Worm (Caenorhabditis elegans) whole organism, L2 larva: ENCODE data around the gene Y54G2A.77.
"Not testable (repeated sequence)": the region's sequence is repeated elsewhere in the genome, so short reads cannot be mapped to it uniquely, and the experiment has no call there.

Experiments
- C34F6.9 ChIP-seq: fragments of 150-350 bp; optimal IDR thresholded peaks from 2 replicates; lab custom pipeline; 2014; ENCODE audit warnings: missing biosample characterization, missing genetic modification characterization
- F13H6.1 ChIP-seq: sonication (generic microtip); optimal IDR thresholded peaks from 2 replicates; lab custom pipeline; 2016; ENCODE audit warnings: missing genetic modification characterization, missing compliant biosample characterization
- R02D3.7 ChIP-seq: fragments of 150-350 bp; optimal IDR thresholded peaks from 2 replicates; lab custom pipeline; 2014; ENCODE audit warnings: missing biosample characterization, missing genetic modification characterization
- Y55F3AM.14 ChIP-seq: fragments of 200-800 bp; sonication (Bioruptor generic); optimal IDR thresholded peaks from 2 replicates; lab custom pipeline; 2018; ENCODE audit warnings: mild to moderate bottlenecking, missing genetic modification characterization, missing compliant biosample characterization
- ZK546.5 ChIP-seq: sonication (generic microtip); optimal IDR thresholded peaks from 2 replicates; lab custom pipeline; 2017; ENCODE audit warnings: missing biosample characterization, missing genetic modification characterization
- alr-1 ChIP-seq: fragments of 150-350 bp; optimal IDR thresholded peaks from 2 replicates; lab custom pipeline; 2014; ENCODE audit warnings: missing biosample characterization, missing genetic modification characterization
- aly-2 ChIP-seq: fragments of 150-350 bp; optimal IDR thresholded peaks from 2 replicates; lab custom pipeline; 2014; ENCODE audit warnings: missing biosample characterization, missing genetic modification characterization
- ama-1 ChIP-seq: fragments of 150-350 bp; optimal IDR thresholded peaks from 2 replicates; lab custom pipeline; 2018; ENCODE audit warnings: inconsistent platforms
- blmp-1 ChIP-seq: sonication (generic microtip); optimal IDR thresholded peaks from 2 replicates; lab custom pipeline; 2017; ENCODE audit warnings: missing genetic modification characterization, mild to moderate bottlenecking, missing compliant biosample characterization, antibody characterized with exemption, moderate library complexity; ENCODE audit not compliant: insufficient read depth
- ceh-82 ChIP-seq: fragments of 150-350 bp; optimal IDR thresholded peaks from 2 replicates; lab custom pipeline; 2014; ENCODE audit warnings: missing biosample characterization, missing genetic modification characterization
- crh-2 ChIP-seq: sonication (generic microtip); optimal IDR thresholded peaks from 2 replicates; lab custom pipeline; 2017; ENCODE audit warnings: missing biosample characterization, missing genetic modification characterization
- egl-27 ChIP-seq: sonication (generic microtip); optimal IDR thresholded peaks from 3 replicates; lab custom pipeline; 2017; ENCODE audit warnings: missing biosample characterization, missing genetic modification reagents, missing genetic modification characterization
- elt-1 ChIP-seq: fragments of 150-350 bp; optimal IDR thresholded peaks from 2 replicates; lab custom pipeline; 2014; ENCODE audit warnings: missing biosample characterization, missing genetic modification characterization
- elt-3 ChIP-seq: sonication (generic microtip); optimal IDR thresholded peaks from 2 replicates; lab custom pipeline; 2017; ENCODE audit warnings: missing biosample characterization, missing genetic modification characterization
- fos-1 ChIP-seq: fragments of 150-350 bp; optimal IDR thresholded peaks from 2 replicates; lab custom pipeline; 2014; ENCODE audit warnings: missing biosample characterization, missing genetic modification characterization
- gmeb-1 ChIP-seq: fragments of 150-350 bp; optimal IDR thresholded peaks from 2 replicates; lab custom pipeline; 2014; ENCODE audit warnings: missing biosample characterization, missing genetic modification characterization
- lin-11 ChIP-seq: fragments of 150-350 bp; sonication (generic microtip); optimal IDR thresholded peaks from 2 replicates; lab custom pipeline; 2014; ENCODE audit warnings: missing biosample characterization, missing genetic modification characterization, inconsistent platforms, mixed read lengths
- lin-13 ChIP-seq: fragments of 150-350 bp; optimal IDR thresholded peaks from 2 replicates; lab custom pipeline; 2014; ENCODE audit warnings: missing biosample characterization, missing genetic modification reagents, missing genetic modification characterization
- lsy-2 ChIP-seq, 2 experiments: fragments of 150-350 bp in 1 of 2; sonication (generic microtip) in 1 of 2; optimal IDR thresholded peaks; 2 replicates each; lab custom pipeline; 2014 to 2017; ENCODE audit warnings: missing biosample characterization in 2 of 2, missing genetic modification characterization in 2 of 2
- mab-5 ChIP-seq: fragments of 150-350 bp; optimal IDR thresholded peaks from 2 replicates; lab custom pipeline; 2014; ENCODE audit warnings: missing biosample characterization, missing genetic modification characterization
- mbf-1 ChIP-seq: sonication (generic microtip); optimal IDR thresholded peaks from 2 replicates; lab custom pipeline; 2017; ENCODE audit warnings: missing biosample characterization, missing genetic modification characterization
- mdl-1 ChIP-seq, 2 experiments: fragments of 150-350 bp in 1 of 2; sonication (generic microtip) in 1 of 2; optimal IDR thresholded peaks; 2 replicates each; lab custom pipeline; 2017; ENCODE audit warnings: missing biosample characterization in 2 of 2, missing genetic modification characterization in 2 of 2
- nhr-11 ChIP-seq: fragments of 150-350 bp; optimal IDR thresholded peaks from 2 replicates; lab custom pipeline; 2014; ENCODE audit warnings: missing biosample characterization, missing genetic modification characterization
- nhr-12 ChIP-seq: fragments of 150-350 bp; optimal IDR thresholded peaks from 2 replicates; lab custom pipeline; 2014; ENCODE audit warnings: missing biosample characterization, missing genetic modification characterization
- nhr-129 ChIP-seq: fragments of 150-350 bp; optimal IDR thresholded peaks from 2 replicates; lab custom pipeline; 2014; ENCODE audit warnings: missing biosample characterization, missing genetic modification characterization
- nhr-21 ChIP-seq: fragments of 150-350 bp; optimal IDR thresholded peaks from 2 replicates; lab custom pipeline; 2014; ENCODE audit warnings: missing biosample characterization, missing genetic modification characterization
- nhr-23 ChIP-seq: fragments of 150-350 bp; optimal IDR thresholded peaks from 2 replicates; lab custom pipeline; 2014; ENCODE audit warnings: missing biosample characterization, missing genetic modification reagents, missing genetic modification characterization
- nhr-25 ChIP-seq: fragments of 150-350 bp; sonication (generic microtip); optimal IDR thresholded peaks from 3 replicates; lab custom pipeline; 2014; ENCODE audit warnings: missing biosample characterization, missing genetic modification characterization
- nhr-6 ChIP-seq: fragments of 150-350 bp; optimal IDR thresholded peaks from 2 replicates; lab custom pipeline; 2014; ENCODE audit warnings: missing biosample characterization, missing genetic modification characterization
- nhr-77 ChIP-seq: fragments of 150-350 bp; optimal IDR thresholded peaks from 2 replicates; lab custom pipeline; 2014; ENCODE audit warnings: missing biosample characterization, missing genetic modification characterization
- peb-1 ChIP-seq: fragments of 150-350 bp; optimal IDR thresholded peaks from 2 replicates; lab custom pipeline; 2014; ENCODE audit warnings: missing biosample characterization, missing genetic modification characterization
- sem-4 ChIP-seq: fragments of 150-350 bp; optimal IDR thresholded peaks from 2 replicates; lab custom pipeline; 2014; ENCODE audit warnings: missing biosample characterization, missing genetic modification reagents, missing genetic modification characterization
- skn-1 ChIP-seq: sonication (generic microtip); optimal IDR thresholded peaks from 2 replicates; lab custom pipeline; 2017; ENCODE audit warnings: missing biosample characterization, missing genetic modification characterization
- sma-3 ChIP-seq: sonication (generic microtip); optimal IDR thresholded peaks from 2 replicates; lab custom pipeline; 2016; ENCODE audit warnings: missing genetic modification reagents, missing genetic modification characterization, missing compliant biosample characterization
- sma-9 ChIP-seq, 2 experiments: fragments of 150-350 bp in 1 of 2; sonication (generic microtip) in 1 of 2; optimal IDR thresholded peaks; 2 replicates each; lab custom pipeline; 2014 to 2016; ENCODE audit warnings: missing genetic modification characterization in 2 of 2, mild to moderate bottlenecking in 1 of 2, missing biosample characterization in 1 of 2, missing compliant biosample characterization in 1 of 2, missing genetic modification reagents in 1 of 2, moderate library complexity in 1 of 2
- snpc-4 ChIP-seq: fragments of 150-350 bp; optimal IDR thresholded peaks from 2 replicates; lab custom pipeline; 2014; ENCODE audit warnings: missing biosample characterization, missing genetic modification characterization
- unc-39 ChIP-seq: fragments of 150-350 bp; optimal IDR thresholded peaks from 2 replicates; lab custom pipeline; 2014; ENCODE audit warnings: missing biosample characterization, missing genetic modification characterization
- unc-55 ChIP-seq: fragments of 150-350 bp; sonication (generic microtip); optimal IDR thresholded peaks from 3 replicates; lab custom pipeline; 2014; ENCODE audit warnings: missing biosample characterization, missing genetic modification reagents, missing genetic modification characterization
- unc-62 ChIP-seq: fragments of 150-350 bp; optimal IDR thresholded peaks from 2 replicates; lab custom pipeline; 2014; ENCODE audit warnings: missing biosample characterization, missing genetic modification reagents, missing genetic modification characterization
- zag-1 ChIP-seq: fragments of 150-350 bp; optimal IDR thresholded peaks from 2 replicates; lab custom pipeline; 2014; ENCODE audit warnings: missing biosample characterization, missing genetic modification characterization
- ztf-1 ChIP-seq: fragments of 200-800 bp; sonication (Bioruptor generic); conservative IDR thresholded peaks from 2 replicates; pipeline ENCODE4 v1.3.6; 2022; ENCODE audit warnings: missing genetic modification characterization, missing compliant biosample characterization
- ztf-11 ChIP-seq: sonication (generic microtip); optimal IDR thresholded peaks from 2 replicates; lab custom pipeline; 2017; ENCODE audit warnings: missing biosample characterization, missing genetic modification characterization
- ztf-4 ChIP-seq: fragments of 150-350 bp; optimal IDR thresholded peaks from 2 replicates; lab custom pipeline; 2014; ENCODE audit warnings: missing biosample characterization, missing genetic modification characterization

Y54G2A.77 gene

ce11 chrIV:2801004-2801403 is 38.5 kb downstream of the Y54G2A.77 start:
- TF ChIP-seq egl-27 (tag; lab: Kevin White, UChicago): no peak
- no peak for TF ChIP-seq zag-1 (tag; lab: Kevin White, UChicago)
- peak; percentile 35 for TF ChIP-seq lin-13 (GFP tag; lab: Kevin White, UChicago)
- TF ChIP-seq elt-3 (tag; lab: Kevin White, UChicago): no peak
- no peak for TF ChIP-seq mdl-1 (tag; optimal IDR thresholded peaks at IDR 0.05; lab: Kevin White, UChicago)
- no peak for TF ChIP-seq fos-1
- TF ChIP-seq skn-1 (tag; lab: Kevin White, UChicago): no peak
- no peak for TF ChIP-seq lin-11 (tag; lab: Kevin White, UChicago)
- peak in 1 of 2 experiments; percentile 17 for TF ChIP-seq lsy-2 (tag; optimal IDR thresholded peaks at IDR 0.05; lab: Kevin White, UChicago)
- TF ChIP-seq sma-9 (GFP tag; optimal IDR thresholded peaks at IDR 0.05; lab: Kevin White, UChicago): no peak
- no peak for TF ChIP-seq sma-9 (tag; optimal IDR thresholded peaks at IDR 0.05; lab: Kevin White, UChicago)
- no peak for TF ChIP-seq nhr-11
- no peak for TF ChIP-seq F13H6.1 (tag; lab: Kevin White, UChicago)
- TF ChIP-seq peb-1 (tag; lab: Kevin White, UChicago): no peak
- no peak for TF ChIP-seq unc-62 (GFP tag; lab: Kevin White, UChicago)
- TF ChIP-seq ama-1 (lab: Kevin White, UChicago): no peak
- TF ChIP-seq unc-55 (GFP tag; lab: Kevin White, UChicago): peak; percentile 20
- no peak for TF ChIP-seq R02D3.7 (tag; lab: Kevin White, UChicago)
- peak; percentile 10 for TF ChIP-seq C34F6.9 (tag; lab: Kevin White, UChicago)
- TF ChIP-seq ztf-1 (GFP tag; lab: Robert Waterston, UW): no peak
- TF ChIP-seq, all 48 proteins: peak for 4

- not testable (repeated sequence) for TF ChIP-seq nhr-11; ztf-1 (GFP tag; lab: Robert Waterston, UW); gmeb-1
Observed at ce11 chrIV:2801558-2801957, 39.1 kb downstream of the Y54G2A.77 start, which contains the start of gene Y54G2A.44. Gene Y54G2A.44 (plus strand): TSS chrIV:2801858.

- peak; percentile 20 for TF ChIP-seq unc-55 (GFP tag; lab: Kevin White, UChicago)
- no peak for TF ChIP-seq alr-1 (tag; lab: Kevin White, UChicago)
Observed at ce11 chrIV:2802193-2802592, 39.7 kb downstream of the Y54G2A.77 start.

- TF ChIP-seq elt-1 (no peak), mbf-1 (no peak), nhr-23 (tag; lab: Kevin White, UChicago) (no peak), nhr-21 (tag; lab: Kevin White, UChicago) (no peak), ztf-4 (no peak), sem-4 (tag; lab: Kevin White, UChicago) (no peak), C34F6.9 (tag; lab: Kevin White, UChicago) (no peak), mab-5 (tag; lab: Kevin White, UChicago) (no peak), lin-11 (tag; lab: Kevin White, UChicago) (no peak), nhr-12 (tag; lab: Kevin White, UChicago) (no peak), unc-55 (GFP tag; lab: Kevin White, UChicago) (no peak), nhr-6 (tag; lab: Kevin White, UChicago) (no peak), elt-3 (tag; lab: Kevin White, UChicago) (no peak), gmeb-1 (no peak), lsy-2 (tag; optimal IDR thresholded peaks at IDR 0.05; lab: Kevin White, UChicago) (no peak), sma-3 (no peak), R02D3.7 (tag; lab: Kevin White, UChicago) (no peak), aly-2 (tag; lab: Kevin White, UChicago) (no peak)
Observed at ce11 chrIV:2803652-2804051, 41.2 kb downstream of the Y54G2A.77 start, which contains the start of gene Y54G2A.32. Gene Y54G2A.32 (plus strand): TSS chrIV:2803952.

ce11 chrIV:2805525-2805924 is 43.0 kb downstream of the Y54G2A.77 start, which contains the start of gene Y54G2A.45:
Gene Y54G2A.45 (plus strand): TSS chrIV:2805857.
- TF ChIP-seq sma-3 (peak; percentile 19), ZK546.5 (no peak), peb-1 (tag; lab: Kevin White, UChicago) (no peak), blmp-1 (no peak), mbf-1 (no peak), nhr-77 (tag; lab: Kevin White, UChicago) (no peak), nhr-6 (tag; lab: Kevin White, UChicago) (no peak), elt-1 (no peak), skn-1 (tag; lab: Kevin White, UChicago) (peak; percentile 41), crh-2 (peak; percentile 62), C34F6.9 (tag; lab: Kevin White, UChicago) (no peak), nhr-129 (tag; lab: Kevin White, UChicago) (peak; percentile 16), ztf-1 (GFP tag; lab: Robert Waterston, UW) (no peak), Y55F3AM.14 (GFP tag; lab: Kevin White, UChicago) (peak; percentile 11), snpc-4 (no peak), ama-1 (lab: Kevin White, UChicago) (no peak), lin-13 (GFP tag; lab: Kevin White, UChicago) (peak; percentile 28), aly-2 (tag; lab: Kevin White, UChicago) (no peak), nhr-25 (tag; lab: Kevin White, UChicago) (no peak), ceh-82 (tag; lab: Kevin White, UChicago) (no peak), mab-5 (tag; lab: Kevin White, UChicago) (no peak), unc-39 (tag; lab: Kevin White, UChicago) (no peak), ztf-4 (no peak), egl-27 (tag; lab: Kevin White, UChicago) (no peak), ztf-11 (tag; lab: Kevin White, UChicago) (no peak)
